Worm (Caenorhabditis elegans): ENCODE results near the gene ing-3.

ing-3 gene

ce11 chrII:13872191-13872889 is 3.5 kb upstream of the ing-3 start, which contains the start of the genes cup-14 and ndub-8 (continued):
- TF ChIP-seq ztf-26 (tag; optimal IDR thresholded peaks at IDR 0.05) (peak; percentile 41), let-526 (GFP tag; IDR thresholded peaks at IDR 0.05) (no peak), F57A8.1 (GFP tag; optimal IDR thresholded peaks at IDR 0.05) (no peak), F52B5.7 (tag; optimal IDR thresholded peaks at IDR 0.05) (no peak), lsy-27 (tag; optimal IDR thresholded peaks at IDR 0.05; ENCODE audit: borderline replicate concordance, insufficient read depth) (no peak), let-607 (tag; optimal IDR thresholded peaks at IDR 0.05) (peak in 1 of 2 experiments; percentile 23), gei-17 (GFP tag; optimal IDR thresholded peaks at IDR 0.05) (peak; percentile 9), ceh-91 (GFP tag; IDR thresholded peaks at IDR 0.05) (peak; percentile 84), attf-5 (GFP tag; optimal IDR thresholded peaks at IDR 0.05) (peak; percentile 63), Y53G8AR.9 (GFP tag; conservative IDR thresholded peaks at IDR 0.05) (peak; percentile 93), cebp-2 (GFP tag; IDR thresholded peaks at IDR 0.05) (no peak), lin-35 (GFP tag; optimal IDR thresholded peaks at IDR 0.05) (peak in 2 of 3 experiments; percentile 24 to 85), nfya-1 (tag; optimal IDR thresholded peaks at IDR 0.05; ENCODE audit: borderline replicate concordance, insufficient read depth) (no peak), ekl-4 (GFP tag; IDR thresholded peaks at IDR 0.05) (peak; percentile 88), sea-2 (GFP tag; IDR thresholded peaks at IDR 0.05) (no peak), lsl-1 (GFP tag; optimal IDR thresholded peaks at IDR 0.05) (peak; percentile 99), repo-1 (tag; optimal IDR thresholded peaks at IDR 0.05) (peak; percentile 21), C17E4.6 (GFP tag; IDR thresholded peaks at IDR 0.05) (peak; percentile 81)

DNA sequence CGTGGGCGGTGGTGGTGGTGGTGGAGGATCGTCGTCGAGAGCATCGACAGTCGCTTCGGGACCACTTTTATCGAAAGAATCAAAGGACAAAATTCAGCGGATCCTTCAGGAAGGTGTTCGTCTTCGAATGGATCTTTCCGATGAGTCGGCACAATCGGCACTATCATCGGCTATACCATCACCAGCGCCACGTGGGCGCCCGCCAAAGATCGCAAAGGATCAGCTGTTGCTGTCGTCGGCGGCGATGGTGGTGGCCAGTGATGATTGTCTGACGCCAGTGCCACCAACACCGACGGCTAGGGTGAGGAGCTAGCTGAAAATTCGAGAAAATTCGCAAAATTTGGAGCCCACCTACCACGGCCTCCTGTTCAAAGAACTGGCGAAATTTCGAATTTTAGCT is 2.2 kb downstream of the ing-3 start:
- no peak for TF ChIP-seq ccch-3 (GFP tag; optimal IDR thresholded peaks at IDR 0.05)
- peak; percentile 69 for TF ChIP-seq zfh-2 (GFP tag; conservative IDR thresholded peaks at IDR 0.05)

ce11 chrII:13879589-13879988 is 3.8 kb downstream of the ing-3 start:
- TF ChIP-seq pha-4 (tag; optimal IDR thresholded peaks at IDR 0.05) = no peak
- 0 out of 2 replicates have a peak, but pooled peaks have one; percentile 42 for TF ChIP-seq egrh-3 (GFP tag; IDR thresholded peaks at IDR 0.05)
- TF ChIP-seq hrde-1 (tag; optimal IDR thresholded peaks at IDR 0.05; ENCODE audit: borderline replicate concordance) = no peak
- TF ChIP-seq ZK185.1 (tag; optimal IDR thresholded peaks at IDR 0.05; ENCODE audit: poor library complexity, severe bottlenecking) = no peak
- peak; percentile 77 for TF ChIP-seq zfh-2 (GFP tag; conservative IDR thresholded peaks at IDR 0.05)
- no peak for TF ChIP-seq ceh-58 (GFP tag; IDR thresholded peaks at IDR 0.05)
- no peak for TF ChIP-seq aptf-2 (GFP tag; conservative IDR thresholded peaks at IDR 0.05)

DNA sequence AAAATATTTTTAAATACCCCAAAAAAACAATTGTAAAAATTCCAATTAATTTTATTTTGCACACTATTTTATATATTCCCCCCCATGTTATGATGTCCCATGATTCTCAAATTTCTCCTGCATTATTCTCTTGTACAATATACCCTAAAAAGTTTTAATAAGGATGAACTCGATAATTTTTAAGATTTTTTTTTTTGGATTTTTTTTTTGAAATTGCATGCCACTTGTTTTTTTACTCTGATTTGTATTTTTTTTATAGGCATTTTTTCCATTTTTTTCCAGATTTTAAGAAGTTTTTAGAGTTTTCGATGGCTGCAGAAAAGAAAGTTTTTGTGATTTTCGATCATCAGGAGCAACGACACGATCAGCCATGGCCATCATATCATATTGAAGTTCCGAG is 6.6 kb downstream of the ing-3 start, which contains the start of gene hda-10:
TSS of gene hda-10 (plus strand) at position 301 of the 400 bp plus-strand sequence.
- TF ChIP-seq madf-3 (GFP tag; IDR thresholded peaks at IDR 0.05) (no peak), ets-4 (GFP tag; optimal IDR thresholded peaks at IDR 0.05) (no peak), madf-6 (GFP tag; IDR thresholded peaks at IDR 0.05) (0 out of 2 replicates have a peak, but pooled peaks have one; percentile 6), akir-1 (GFP tag; optimal IDR thresholded peaks at IDR 0.05) (no peak)

ce11 chrII:13886431-13886830 is 10.6 kb downstream of the ing-3 start:
- TF ChIP-seq nhr-27 (tag; optimal IDR thresholded peaks at IDR 0.05) (no peak), ama-1 (optimal IDR thresholded peaks at IDR 0.05) (no peak), ama-1 (GFP tag; optimal IDR thresholded peaks at IDR 0.05) (no peak), C06A6.2 (GFP tag; conservative IDR thresholded peaks at IDR 0.05) (no peak), cebp-1 (GFP tag; IDR thresholded peaks at IDR 0.05) (no peak), cebp-1 (tag; optimal IDR thresholded peaks at IDR 0.05) (no peak), egrh-3 (GFP tag; IDR thresholded peaks at IDR 0.05) (peak; percentile 55; the same call in 1 of the 2 replicates), hlh-26 (GFP tag; conservative IDR thresholded peaks at IDR 0.05) (no peak), tbp1 (GFP tag; optimal IDR thresholded peaks at IDR 0.05) (no peak), xnd-1 (tag; optimal IDR thresholded peaks at IDR 0.05) (no peak), zim-3 (tag; optimal IDR thresholded peaks at IDR 0.05) (no peak), F52B5.7 (tag; optimal IDR thresholded peaks at IDR 0.05) (no peak), F55B11.4 (tag; optimal IDR thresholded peaks at IDR 0.05; ENCODE audit: borderline replicate concordance, insufficient read depth) (no peak), aptf-3 (GFP tag; IDR thresholded peaks at IDR 0.05) (no peak)

Measured in whole organism, young adult.